Fruit fly (Drosophila melanogaster) S2 (cell line): Measurements from ENCODE around the gene MtnE.

Experiments used
- CG8478 ChIP-seq: fragments of >200 bp; optimal IDR thresholded peaks from 2 replicates; lab custom pipeline; 2018
- CTCF ChIP-seq, 2 experiments: fragments of >200 bp; optimal IDR thresholded peaks; 2 replicates each; lab custom pipeline; 2018

DNA sequence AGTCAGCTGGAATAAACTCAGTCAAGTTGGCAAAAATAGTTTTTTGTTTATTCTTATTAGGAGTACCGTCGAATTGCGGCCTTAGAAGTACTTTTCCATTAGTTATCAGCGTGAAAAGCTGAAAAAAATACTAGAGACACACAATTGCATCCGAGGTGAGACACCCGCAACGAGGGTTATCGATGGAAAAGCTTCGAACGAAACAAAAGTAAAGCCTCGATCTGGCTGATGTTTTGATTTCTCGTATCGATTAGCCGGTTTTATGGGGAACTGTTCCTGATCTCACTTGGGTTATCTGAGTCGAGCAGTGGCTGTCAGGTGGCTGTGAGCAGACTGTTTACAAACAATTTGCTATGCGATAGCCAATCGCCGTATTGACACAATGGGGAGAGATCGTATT lies 9.2 kb upstream of the MtnE start:
- no peak for TF ChIP-seq CTCF (optimal IDR thresholded peaks at IDR 0.05; lab: Kevin White, UChicago)
- TF ChIP-seq CG8478 (lab: Kevin White, UChicago) = no peak
